Worm (Caenorhabditis elegans) whole organism, early embryonic: ENCODE measurements around the gene T28A11.25.

ENCODE experiments used
- B0310.2 ChIP-seq: sonication (generic microtip); optimal IDR thresholded peaks from 2 replicates; lab custom pipeline; 2016; ENCODE audit warnings: mild to moderate bottlenecking, missing genetic modification characterization, missing compliant biosample characterization
- F13C5.2 ChIP-seq: sonication (generic microtip); optimal IDR thresholded peaks from 2 replicates; lab custom pipeline; 2017; ENCODE audit warnings: mild to moderate bottlenecking, missing genetic modification characterization, inconsistent platforms, missing compliant biosample characterization
- ama-1 ChIP-seq: fragments of 150-350 bp; optimal IDR thresholded peaks from 2 replicates; lab custom pipeline; 2014
- hmg-4 ChIP-seq: fragments of 200-800 bp; sonication (Bioruptor generic); optimal IDR thresholded peaks from 2 replicates; lab custom pipeline; 2018; ENCODE audit warnings: mild to moderate bottlenecking, missing genetic modification characterization, missing compliant biosample characterization
- pes-1 ChIP-seq: fragments of 200-800 bp; sonication (Bioruptor generic); IDR thresholded peaks from 2 replicates; pipeline ENCODE4 v1.3.6; 2022; ENCODE audit warnings: missing genetic modification reagents, missing genetic modification characterization, missing compliant biosample characterization
- tra-4 ChIP-seq: sonication (generic microtip); optimal IDR thresholded peaks from 2 replicates; lab custom pipeline; 2017; ENCODE audit warnings: missing genetic modification characterization, missing compliant biosample characterization

ce11 chrV:3259168-3259622, 22.4 kb upstream of the T28A11.25 start, which contains the start of gene T28A11.16:
- TF ChIP-seq ama-1 (lab: Kevin White, UChicago): no peak
- TF ChIP-seq F13C5.2 (tag; lab: Kevin White, UChicago): no peak
- no peak for TF ChIP-seq hmg-4
- TF ChIP-seq B0310.2: no peak
- TF ChIP-seq tra-4 (tag; lab: Kevin White, UChicago): no peak
- no peak for TF ChIP-seq pes-1 (GFP tag; lab: Robert Waterston, UW)
